Fruit fly (Drosophila melanogaster): Measurements from ENCODE around the gene CG15531.

CG15531 gene

dm6 chr3R:30195606-30196049, 400 bp downstream of the CG15531 start:
- TF ChIP-seq cic (GFP tag; optimal IDR thresholded peaks at IDR 0.05) (peak; percentile 10), pad (GFP tag; optimal IDR thresholded peaks at IDR 0.05) (no peak), CG33017 (tag; optimal IDR thresholded peaks at IDR 0.05) (peak; percentile 19), CG11617 (GFP tag; optimal IDR thresholded peaks at IDR 0.05) (peak; percentile 29), CG7101 (tag; optimal IDR thresholded peaks at IDR 0.05) (peak; percentile 54), CG1620 (GFP tag; optimal IDR thresholded peaks at IDR 0.05) (peak; percentile 44), cnc (optimal IDR thresholded peaks at IDR 0.05) (no peak), bab1 (GFP tag; optimal IDR thresholded peaks at IDR 0.05) (peak; percentile 80), Crg-1 (GFP tag; optimal IDR thresholded peaks at IDR 0.05) (peak; percentile 22), CG14711 (tag; optimal IDR thresholded peaks at IDR 0.05) (peak; percentile 20), Mnt (GFP tag; optimal IDR thresholded peaks at IDR 0.05) (peak; percentile 84), Hr96 (GFP tag; optimal IDR thresholded peaks at IDR 0.05) (no peak)

- TF ChIP-seq CG7101 (tag; optimal IDR thresholded peaks at IDR 0.05), result no peak
- TF ChIP-seq Hr96 (GFP tag; optimal IDR thresholded peaks at IDR 0.05), result no peak
- no peak for TF ChIP-seq cic (GFP tag; optimal IDR thresholded peaks at IDR 0.05)
- TF ChIP-seq CG14711 (tag; optimal IDR thresholded peaks at IDR 0.05), result no peak
- TF ChIP-seq bab1 (GFP tag; optimal IDR thresholded peaks at IDR 0.05), result no peak
These were observed 2.2 kb downstream of the CG15531 start for dm6 chr3R:30193826-30194225.

dm6 chr3R:30191462-30191874, 4.6 kb downstream of the CG15531 start:
- TF ChIP-seq CG7045 (GFP tag; optimal IDR thresholded peaks at IDR 0.05) (no peak), tj (GFP tag; optimal IDR thresholded peaks at IDR 0.05) (peak; percentile 46)

- TF ChIP-seq CG7101 (tag; optimal IDR thresholded peaks at IDR 0.05) (no peak), CG33017 (tag; optimal IDR thresholded peaks at IDR 0.05) (no peak), Clk (GFP tag; optimal IDR thresholded peaks at IDR 0.05) (no peak), tj (GFP tag; optimal IDR thresholded peaks at IDR 0.05) (peak; percentile 90)
These were observed 5.0 kb downstream of the CG15531 start, which contains the start of gene CG9747 for dm6 chr3R:30191047-30191446. Gene CG9747, minus strand, starts transcription at chr3R:30191252.

dm6 chr3R:30189836-30190235, 6.2 kb downstream of the CG15531 start:
- TF ChIP-seq ovo (GFP tag; optimal IDR thresholded peaks at IDR 0.05) (no peak), Clk (GFP tag; optimal IDR thresholded peaks at IDR 0.05) (no peak), CG12768 (GFP tag; optimal IDR thresholded peaks at IDR 0.05) (no peak), CG7101 (tag; optimal IDR thresholded peaks at IDR 0.05) (no peak), CG7045 (GFP tag; optimal IDR thresholded peaks at IDR 0.05) (no peak), toe (GFP tag; optimal IDR thresholded peaks at IDR 0.05) (no peak), Hr96 (GFP tag; optimal IDR thresholded peaks at IDR 0.05) (no peak), CG5204 (GFP tag; optimal IDR thresholded peaks at IDR 0.05) (no peak), cic (GFP tag; optimal IDR thresholded peaks at IDR 0.05) (no peak), cnc (optimal IDR thresholded peaks at IDR 0.05) (no peak), kay (GFP tag; ENCODE audit: borderline replicate concordance) (no peak), tj (GFP tag; optimal IDR thresholded peaks at IDR 0.05) (no peak)

- no peak for TF ChIP-seq kay (GFP tag; ENCODE audit: borderline replicate concordance)
- TF ChIP-seq CG1620 (GFP tag; optimal IDR thresholded peaks at IDR 0.05), result no peak
- no peak for TF ChIP-seq Clk (GFP tag; optimal IDR thresholded peaks at IDR 0.05)
- no peak for TF ChIP-seq bab1 (GFP tag; optimal IDR thresholded peaks at IDR 0.05)
- no peak for TF ChIP-seq CG12768 (GFP tag; optimal IDR thresholded peaks at IDR 0.05)
- peak; percentile 99 for TF ChIP-seq tj (GFP tag; optimal IDR thresholded peaks at IDR 0.05)
- TF ChIP-seq Crg-1 (GFP tag; optimal IDR thresholded peaks at IDR 0.05), result no peak
These were observed 6.6 kb downstream of the CG15531 start for dm6 chr3R:30189398-30189797.

dm6 chr3R:30183872-30184271, 12.2 kb downstream of the CG15531 start:
- TF ChIP-seq toe (GFP tag; optimal IDR thresholded peaks at IDR 0.05) (no peak), CG7045 (GFP tag; optimal IDR thresholded peaks at IDR 0.05) (no peak), pad (GFP tag; optimal IDR thresholded peaks at IDR 0.05) (no peak), ovo (GFP tag; optimal IDR thresholded peaks at IDR 0.05) (no peak), CG5204 (GFP tag; optimal IDR thresholded peaks at IDR 0.05) (no peak), Crg-1 (GFP tag; optimal IDR thresholded peaks at IDR 0.05) (no peak), CG12768 (GFP tag; optimal IDR thresholded peaks at IDR 0.05) (no peak), Clk (GFP tag; optimal IDR thresholded peaks at IDR 0.05) (no peak), CG33017 (tag; optimal IDR thresholded peaks at IDR 0.05) (no peak), bab1 (GFP tag; optimal IDR thresholded peaks at IDR 0.05) (no peak), cnc (optimal IDR thresholded peaks at IDR 0.05) (no peak), CG7101 (tag; optimal IDR thresholded peaks at IDR 0.05) (no peak), tj (GFP tag; optimal IDR thresholded peaks at IDR 0.05) (no peak), CG1620 (GFP tag; optimal IDR thresholded peaks at IDR 0.05) (no peak), Mnt (GFP tag; optimal IDR thresholded peaks at IDR 0.05) (no peak), CG11617 (GFP tag; optimal IDR thresholded peaks at IDR 0.05) (no peak), cic (GFP tag; optimal IDR thresholded peaks at IDR 0.05) (no peak), Hr96 (GFP tag; optimal IDR thresholded peaks at IDR 0.05) (no peak), kay (GFP tag; ENCODE audit: borderline replicate concordance) (no peak)

dm6 chr3R:30179934-30180333, 16.1 kb downstream of the CG15531 start, which contains the start of gene Bet5:
Gene Bet5, plus strand, starts transcription at chr3R:30180232.
- TF ChIP-seq CG7045 (GFP tag; optimal IDR thresholded peaks at IDR 0.05) (no peak), CG11617 (GFP tag; optimal IDR thresholded peaks at IDR 0.05) (no peak)

Data from whole organism, adult.